Fruit fly (Drosophila melanogaster): ENCODE data around the gene CG17819.

DNA sequence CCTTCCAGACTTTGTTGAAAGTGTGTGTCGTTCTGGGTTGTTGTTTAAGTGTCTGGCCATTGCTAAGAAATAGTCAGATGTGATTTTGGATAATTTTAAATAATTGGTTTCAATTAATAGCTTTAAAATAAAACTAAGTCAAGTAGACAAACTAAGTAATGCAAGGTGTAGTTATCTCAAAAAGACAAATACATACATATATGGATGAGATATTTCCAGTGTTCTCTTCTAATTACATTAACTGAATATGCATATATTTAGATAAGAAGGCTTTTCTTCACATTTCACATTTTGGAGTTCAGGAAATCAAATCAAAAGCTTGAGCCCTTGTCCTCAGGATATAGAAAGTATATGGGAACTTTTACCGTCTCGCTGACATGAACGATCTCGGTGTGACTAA, 7.7 kb downstream of the CG17819 start, which contains the start of gene P5CDh2:
- no peak for TF ChIP-seq Myc (optimal IDR thresholded peaks at IDR 0.05)
- TF ChIP-seq h (optimal IDR thresholded peaks at IDR 0.05) = no peak
- no peak for TF ChIP-seq Sin3A (optimal IDR thresholded peaks at IDR 0.05)
- TF ChIP-seq psq (optimal IDR thresholded peaks at IDR 0.05) = no peak
